Fruit fly (Drosophila melanogaster): ENCODE results near the gene CG13978.

CG13978 gene

dm6 chr3R:27477507-27477906 lies 13.5 kb downstream of the CG13978 start:
- TF ChIP-seq CG8478 (optimal IDR thresholded peaks at IDR 0.05) (no peak), Dll (optimal IDR thresholded peaks at IDR 0.05) (no peak), EcR (GFP tag; optimal IDR thresholded peaks at IDR 0.05) (no peak), pan (optimal IDR thresholded peaks at IDR 0.05) (no peak), usp (GFP tag; optimal IDR thresholded peaks at IDR 0.05) (no peak), psq (optimal IDR thresholded peaks at IDR 0.05) (no peak)

DNA sequence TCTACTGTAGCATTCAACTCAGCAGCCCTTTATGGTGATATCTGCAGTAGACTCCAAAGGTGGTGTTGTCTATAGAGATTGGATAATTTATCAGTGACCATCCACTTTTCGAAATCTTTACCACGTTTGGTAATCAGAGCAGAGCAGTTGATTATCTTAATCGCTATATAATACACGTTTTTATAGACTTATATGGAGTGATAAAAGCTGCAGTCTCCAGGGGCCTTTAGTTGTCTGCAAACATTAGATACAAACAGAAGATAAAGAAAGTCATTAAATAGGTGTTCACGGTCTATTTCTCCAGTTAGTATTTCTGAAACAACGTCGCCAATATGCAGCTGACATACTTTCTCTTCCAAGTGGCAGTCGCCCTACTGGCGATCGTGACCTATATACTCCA lies 14.4 kb downstream of the CG13978 start, which contains the start of gene Cyp6a18:
Cyp6a18 (plus strand) TSS at position 301 of the 400 bp plus-strand sequence.
- TF ChIP-seq usp (GFP tag; optimal IDR thresholded peaks at IDR 0.05) (no peak), EcR (GFP tag; optimal IDR thresholded peaks at IDR 0.05) (no peak), CG8478 (optimal IDR thresholded peaks at IDR 0.05) (no peak), Dll (optimal IDR thresholded peaks at IDR 0.05) (no peak), psq (optimal IDR thresholded peaks at IDR 0.05) (no peak), pan (optimal IDR thresholded peaks at IDR 0.05) (no peak)

- no peak for TF ChIP-seq pan (optimal IDR thresholded peaks at IDR 0.05)
- no peak for TF ChIP-seq psq (optimal IDR thresholded peaks at IDR 0.05)
- no peak for TF ChIP-seq usp (GFP tag; optimal IDR thresholded peaks at IDR 0.05)
- TF ChIP-seq CG8478 (optimal IDR thresholded peaks at IDR 0.05), result no peak
- no peak for TF ChIP-seq EcR (GFP tag; optimal IDR thresholded peaks at IDR 0.05)
- TF ChIP-seq Dll (optimal IDR thresholded peaks at IDR 0.05), result no peak
Measured at dm6 chr3R:27487627-27488026, 23.6 kb downstream of the CG13978 start, which contains the start of gene Gr98a. TSS of gene Gr98a (plus strand) at chr3R:27487927.

DNA sequence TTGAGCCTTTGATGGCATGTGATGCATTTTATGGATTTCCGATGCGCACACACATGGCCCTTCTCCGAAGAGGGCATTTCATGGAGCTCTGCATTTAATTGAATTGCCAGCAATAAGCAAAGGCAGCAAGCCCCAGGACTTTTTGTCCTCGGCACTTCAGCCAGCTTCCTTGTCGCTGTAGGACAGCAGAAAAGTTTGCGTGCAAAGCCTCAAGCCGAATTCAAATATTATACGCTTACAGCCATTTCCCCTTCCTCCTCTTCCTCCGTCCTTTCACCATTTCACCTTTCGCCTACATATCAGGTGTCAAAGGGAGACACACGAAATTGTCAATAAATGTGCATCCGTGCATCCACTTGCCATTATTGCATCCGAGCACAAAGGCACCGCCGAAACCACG lies 33.6 kb downstream of the CG13978 start:
- TF ChIP-seq usp (GFP tag; optimal IDR thresholded peaks at IDR 0.05) (no peak), pan (optimal IDR thresholded peaks at IDR 0.05) (no peak), CG8478 (optimal IDR thresholded peaks at IDR 0.05) (no peak), EcR (GFP tag; optimal IDR thresholded peaks at IDR 0.05) (no peak), psq (optimal IDR thresholded peaks at IDR 0.05) (no peak), Dll (optimal IDR thresholded peaks at IDR 0.05) (no peak)

DNA sequence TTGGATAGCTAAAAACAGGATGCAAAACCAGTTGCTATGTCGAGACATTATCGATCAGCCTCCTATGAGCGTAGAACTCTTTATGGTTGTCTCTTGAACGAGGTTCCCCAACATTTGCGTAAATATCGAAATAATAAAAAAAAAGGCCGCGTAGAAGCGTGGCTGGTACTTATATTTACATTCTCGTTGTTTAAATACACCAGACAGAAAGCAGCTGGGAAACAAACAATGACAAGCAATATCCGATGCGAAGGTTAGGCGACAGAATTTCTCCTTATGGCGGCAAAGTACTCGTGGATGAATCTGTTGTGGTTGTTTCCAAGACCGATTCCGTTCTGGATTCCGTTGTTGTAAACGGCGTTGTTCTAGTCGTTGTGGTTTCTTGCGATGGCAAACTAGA lies 37.9 kb downstream of the CG13978 start, which contains the start of gene CG43139:
CG43139 (minus strand) TSS at position 88 of the 400 bp plus-strand sequence.
- TF ChIP-seq EcR (GFP tag; optimal IDR thresholded peaks at IDR 0.05) (no peak), CG8478 (optimal IDR thresholded peaks at IDR 0.05) (no peak), psq (optimal IDR thresholded peaks at IDR 0.05) (no peak), Dll (optimal IDR thresholded peaks at IDR 0.05) (no peak), usp (GFP tag; optimal IDR thresholded peaks at IDR 0.05) (no peak), pan (optimal IDR thresholded peaks at IDR 0.05) (no peak)

DNA sequence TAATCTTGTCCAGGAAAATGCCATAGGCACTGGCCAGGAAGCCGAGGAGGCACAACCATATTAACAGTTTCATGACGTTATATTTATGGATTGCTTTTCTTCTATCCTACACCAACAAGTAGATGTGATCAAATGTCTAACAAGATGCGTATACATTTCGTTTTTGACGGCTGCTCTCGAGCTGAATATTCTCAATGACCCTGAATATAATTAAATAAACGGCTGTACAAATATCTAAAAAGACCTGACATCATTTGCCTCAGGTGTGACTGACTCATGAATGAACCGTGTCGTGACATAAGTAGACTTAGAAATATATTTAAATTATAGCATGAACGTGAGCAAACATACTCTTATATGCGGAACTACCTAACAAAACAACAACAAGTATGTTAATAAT lies 38.9 kb downstream of the CG13978 start, which contains the start of gene CG5402:
CG5402 (minus strand) TSS at position 101 of the 400 bp plus-strand sequence.
- no peak for TF ChIP-seq psq (optimal IDR thresholded peaks at IDR 0.05)
- no peak for TF ChIP-seq usp (GFP tag; optimal IDR thresholded peaks at IDR 0.05)
- TF ChIP-seq EcR (GFP tag; optimal IDR thresholded peaks at IDR 0.05), result no peak
- no peak for TF ChIP-seq Dll (optimal IDR thresholded peaks at IDR 0.05)
- TF ChIP-seq pan (optimal IDR thresholded peaks at IDR 0.05), result no peak
- no peak for TF ChIP-seq CG8478 (optimal IDR thresholded peaks at IDR 0.05)

Data from whole organism.